Fruit fly (Drosophila melanogaster): ENCODE measurements around the gene CtsB.

CtsB gene

dm6 chrX:13781739-13782502, at the start of gene CtsB, which contains the start of gene amrt:
Gene CtsB, minus strand, starts transcription at chrX:13782170.
Gene amrt, plus strand, starts transcription at chrX:13782459.
- TF ChIP-seq CG17801 (GFP tag; optimal IDR thresholded peaks at IDR 0.05; ENCODE audit: partially characterized antibody) = peak; percentile 88

- TF ChIP-seq CG17801 (GFP tag; optimal IDR thresholded peaks at IDR 0.05; ENCODE audit: partially characterized antibody) = peak; percentile 30
Observed at dm6 chrX:13830029-13830428, 48.1 kb upstream of the CtsB start, which contains the start of gene jub. Gene jub, minus strand, starts transcription at chrX:13830317.

DNA sequence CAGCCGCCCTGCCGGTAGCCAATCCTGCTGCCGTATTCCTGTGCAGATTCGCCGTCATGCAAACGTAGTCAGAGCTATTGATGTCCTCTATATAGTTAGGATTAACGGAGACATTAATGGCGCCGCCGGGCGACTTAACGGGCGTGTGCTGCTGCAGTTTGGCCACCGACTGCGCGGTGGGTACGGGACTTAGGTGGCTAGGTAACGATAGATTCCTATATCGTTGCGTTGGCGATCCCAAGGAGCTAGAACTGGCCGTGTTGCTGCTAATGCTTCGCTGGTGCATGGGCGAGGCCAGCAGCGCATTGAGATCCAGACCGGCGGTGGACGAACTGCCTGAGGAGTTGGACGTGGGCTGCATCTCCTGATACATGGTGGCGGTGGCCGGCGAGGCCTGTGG, 46.9 kb upstream of the CtsB start:
- TF ChIP-seq CG17801 (GFP tag; optimal IDR thresholded peaks at IDR 0.05; ENCODE audit: partially characterized antibody) = no peak

dm6 chrX:13822753-13823152, 40.8 kb upstream of the CtsB start, which contains the start of gene Nup93-1:
Gene Nup93-1, plus strand, starts transcription at chrX:13822826.
- TF ChIP-seq CG17801 (GFP tag; optimal IDR thresholded peaks at IDR 0.05; ENCODE audit: partially characterized antibody) = no peak

dm6 chrX:13821775-13822493, 40.0 kb upstream of the CtsB start, which contains the start of gene Clic:
Gene Clic, minus strand, starts transcription at chrX:13822307.
- peak; percentile 44 for TF ChIP-seq CG17801 (GFP tag; optimal IDR thresholded peaks at IDR 0.05; ENCODE audit: partially characterized antibody)

DNA sequence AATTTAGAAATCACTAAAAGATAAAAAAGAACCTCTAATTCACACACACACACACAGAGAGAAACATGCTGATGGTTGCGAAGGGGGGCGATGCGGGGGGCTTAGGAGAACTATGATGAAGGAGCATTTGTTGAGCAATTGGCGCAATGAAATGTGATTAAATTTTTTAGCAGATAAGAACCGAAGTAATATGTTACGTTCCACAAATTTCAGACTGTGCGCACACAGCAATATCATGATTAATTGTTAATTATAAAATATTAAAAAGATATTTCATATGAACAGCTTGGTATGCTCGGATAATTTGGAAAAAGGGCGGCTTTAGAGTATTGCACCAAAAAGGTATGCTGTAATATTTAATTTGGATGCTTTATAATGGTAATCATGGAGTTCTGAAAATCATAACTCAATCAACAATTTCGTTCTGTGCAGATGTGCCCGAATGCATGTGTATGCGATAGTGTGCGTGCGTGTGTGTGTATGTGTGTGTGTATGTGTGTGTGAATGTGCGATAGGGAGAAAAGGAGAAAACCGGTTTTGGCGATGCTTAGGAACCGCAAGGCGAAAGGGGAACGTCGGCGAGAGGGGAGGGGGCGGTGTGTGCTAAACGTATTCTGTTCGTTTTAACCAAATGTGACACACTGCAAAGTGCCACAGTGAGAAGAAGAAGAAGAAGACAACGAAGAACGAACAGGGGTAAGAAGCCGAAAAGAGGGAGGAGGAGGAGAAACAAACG, 39.2 kb upstream of the CtsB start:
- no peak for TF ChIP-seq CG17801 (GFP tag; optimal IDR thresholded peaks at IDR 0.05; ENCODE audit: partially characterized antibody)

- TF ChIP-seq CG17801 (GFP tag; optimal IDR thresholded peaks at IDR 0.05; ENCODE audit: partially characterized antibody) = no peak
Observed at dm6 chrX:13820310-13821038, 38.5 kb upstream of the CtsB start.

DNA sequence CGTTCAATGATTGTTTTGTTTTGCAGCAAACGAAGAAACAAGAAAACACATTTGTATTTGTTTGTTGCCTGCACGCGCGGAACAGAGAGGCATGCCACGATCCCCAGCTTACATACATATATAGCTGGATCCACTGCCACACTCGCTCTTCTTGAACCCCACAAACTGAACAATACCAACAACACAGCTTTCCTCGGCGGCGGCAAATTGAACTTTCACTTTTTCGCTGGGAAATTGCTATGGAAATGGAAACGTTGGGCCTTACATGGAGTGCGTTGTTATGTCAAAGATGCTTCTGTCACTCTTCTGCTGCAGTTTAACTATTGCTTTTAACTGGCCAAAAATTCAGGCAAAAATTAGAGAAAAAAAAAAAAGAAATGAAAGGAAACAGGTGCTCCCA, 37.7 kb upstream of the CtsB start:
- no peak for TF ChIP-seq CG17801 (GFP tag; optimal IDR thresholded peaks at IDR 0.05; ENCODE audit: partially characterized antibody)

dm6 chrX:13818841-13819240, 36.9 kb upstream of the CtsB start:
- TF ChIP-seq CG17801 (GFP tag; optimal IDR thresholded peaks at IDR 0.05; ENCODE audit: partially characterized antibody) = no peak

dm6 chrX:13818172-13818472, 36.2 kb upstream of the CtsB start:
- no peak for TF ChIP-seq CG17801 (GFP tag; optimal IDR thresholded peaks at IDR 0.05; ENCODE audit: partially characterized antibody)

DNA sequence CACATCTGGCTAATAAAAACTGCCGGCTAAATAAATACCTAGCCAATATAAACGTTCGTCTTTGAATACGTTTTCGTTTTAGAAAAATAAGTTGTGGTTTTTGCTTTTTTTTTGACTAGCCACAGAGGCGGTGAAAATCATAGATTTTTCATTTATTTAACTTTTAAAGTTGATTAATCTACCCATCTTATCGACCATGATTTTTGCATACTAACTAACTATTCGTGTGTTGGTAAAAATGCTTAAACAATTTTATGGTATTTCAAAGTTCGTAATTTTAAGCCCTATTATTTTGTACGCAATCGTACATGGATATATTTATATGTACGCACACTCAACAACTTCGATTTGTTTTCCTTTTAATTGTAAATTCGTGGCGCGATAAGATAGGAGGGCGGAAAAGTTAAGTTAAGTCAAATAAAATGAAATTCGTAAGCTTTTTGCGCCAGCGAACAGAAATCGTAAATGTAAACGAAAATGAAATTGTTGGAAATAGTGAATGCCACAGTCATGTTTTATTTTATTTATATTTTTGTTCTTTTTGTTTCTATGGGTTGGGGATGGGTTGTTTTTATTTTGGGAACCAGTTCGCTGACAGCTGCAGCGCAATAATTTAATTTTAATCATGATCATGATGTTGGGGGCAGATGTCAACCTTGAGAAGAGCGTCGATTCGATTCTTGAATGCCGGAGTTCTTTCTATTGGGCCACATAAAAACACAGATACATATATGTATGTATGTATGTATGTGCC, 35.6 kb upstream of the CtsB start:
- peak; percentile 84 for TF ChIP-seq CG17801 (GFP tag; optimal IDR thresholded peaks at IDR 0.05; ENCODE audit: partially characterized antibody)

DNA sequence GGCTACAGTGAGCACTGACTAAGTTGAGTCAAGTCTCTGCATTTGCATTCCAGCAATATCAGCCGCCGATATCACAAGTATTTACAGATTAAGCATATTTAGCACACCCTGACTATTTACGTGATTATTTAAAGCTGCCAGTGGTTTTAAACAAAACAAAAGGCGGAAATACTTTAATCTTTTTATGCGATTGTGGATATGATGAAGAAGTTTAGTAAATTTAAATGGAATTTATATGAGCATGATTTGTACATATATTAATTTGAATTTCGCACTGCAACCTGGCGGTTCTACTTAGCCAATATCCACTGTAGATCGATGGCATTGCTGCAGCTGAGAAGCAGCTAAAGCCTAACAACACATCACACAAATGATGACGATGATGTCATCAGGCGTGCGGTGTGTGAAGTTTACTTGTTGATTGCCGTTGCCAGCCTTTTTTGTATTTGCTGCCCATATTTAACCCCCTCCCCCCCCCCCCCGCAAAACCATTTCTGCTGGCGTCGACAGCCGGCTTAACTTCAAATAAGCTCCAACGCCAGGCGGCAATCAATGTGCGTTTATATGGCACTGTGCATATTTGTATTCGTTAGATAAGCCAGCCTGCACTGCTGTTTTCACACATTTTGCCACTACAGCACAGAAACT, 33.7 kb upstream of the CtsB start:
- TF ChIP-seq CG17801 (GFP tag; optimal IDR thresholded peaks at IDR 0.05; ENCODE audit: partially characterized antibody) = peak; percentile 28

DNA sequence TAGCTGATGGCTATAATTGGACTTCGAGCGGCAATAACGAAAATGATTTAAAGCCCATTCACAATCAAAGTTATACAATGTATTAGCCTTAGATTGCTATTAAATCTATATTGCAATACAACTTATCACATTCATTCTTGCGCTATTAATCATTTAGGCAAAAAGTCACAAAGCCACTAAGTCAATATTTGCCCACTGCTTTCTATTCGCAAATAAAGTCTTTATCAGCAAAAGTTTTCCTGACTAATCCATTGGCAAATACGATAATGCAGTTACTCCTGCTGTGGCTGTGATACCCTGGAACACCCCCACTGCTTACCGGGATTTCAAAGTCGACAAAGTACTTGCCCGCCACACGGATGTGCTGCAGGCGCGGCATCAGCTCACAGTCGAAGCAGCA, 32.1 kb upstream of the CtsB start:
- TF ChIP-seq CG17801 (GFP tag; optimal IDR thresholded peaks at IDR 0.05; ENCODE audit: partially characterized antibody) = peak; percentile 29

DNA sequence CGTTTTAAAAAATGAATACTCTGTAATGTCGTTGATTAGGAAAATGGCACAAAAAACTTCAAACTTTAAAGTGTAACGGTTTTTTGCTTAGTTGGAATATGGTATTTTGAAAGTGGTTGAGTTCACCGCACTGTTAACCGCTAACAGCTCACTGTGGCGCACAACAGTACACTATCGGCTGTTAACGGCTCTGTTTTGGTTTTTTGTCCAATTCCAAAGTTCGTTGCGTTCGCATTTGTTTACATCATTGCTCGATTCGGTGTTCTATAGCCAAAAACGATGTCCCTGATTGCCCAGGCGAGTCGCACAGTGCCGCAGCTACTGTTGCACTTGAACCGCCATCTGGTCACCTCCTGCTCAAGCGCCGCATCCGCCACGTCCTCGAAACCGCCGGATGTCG, 29.5 kb upstream of the CtsB start, which contains the start of gene CG11095:
CG11095 (plus strand) TSS at position 205 of the 400 bp plus-strand sequence.
- no peak for TF ChIP-seq CG17801 (GFP tag; optimal IDR thresholded peaks at IDR 0.05; ENCODE audit: partially characterized antibody)

All from ovary, adult (tissue).